Worm (Caenorhabditis elegans) whole organism, young adult: Measurements from ENCODE around the gene F59A6.10.

ENCODE experiments used
- B0261.1 ChIP-seq: sonication (generic microtip); optimal IDR thresholded peaks from 2 replicates; lab custom pipeline; 2016; ENCODE audit warnings: mild to moderate bottlenecking, missing genetic modification characterization, moderate library complexity, missing compliant biosample characterization
- T07F8.4 ChIP-seq: sonication (generic microtip); optimal IDR thresholded peaks from 2 replicates; lab custom pipeline; 2016; ENCODE audit warnings: mild to moderate bottlenecking, missing genetic modification characterization, moderate library complexity, missing compliant biosample characterization
- cebp-2 ChIP-seq: fragments of 200-800 bp; sonication (Bioruptor generic); IDR thresholded peaks from 2 replicates; pipeline ENCODE4 v1.3.6; 2022; ENCODE audit warnings: missing genetic modification characterization, missing compliant biosample characterization
- ets-4 ChIP-seq: fragments of 200-800 bp; sonication (Bioruptor generic); optimal IDR thresholded peaks from 2 replicates; lab custom pipeline; 2018; ENCODE audit warnings: mild to moderate bottlenecking, missing genetic modification characterization, missing compliant biosample characterization
- lin-35 ChIP-seq, 3 experiments: fragments of 150-350 bp in 2 of 3; sonication (generic microtip) in 1 of 3; optimal IDR thresholded peaks; 2 replicates each; lab custom pipeline; 2014 to 2018; ENCODE audit warnings: missing biosample characterization in 3 of 3, missing genetic modification characterization in 3 of 3, missing genetic modification reagents in 3 of 3
- repo-1 ChIP-seq: sonication (generic microtip); optimal IDR thresholded peaks from 2 replicates; lab custom pipeline; 2017; ENCODE audit warnings: mild to moderate bottlenecking, missing genetic modification characterization, missing compliant biosample characterization
- unc-130 ChIP-seq: sonication (generic microtip); optimal IDR thresholded peaks from 2 replicates; lab custom pipeline; 2016; ENCODE audit warnings: missing genetic modification reagents, missing genetic modification characterization, missing compliant biosample characterization

DNA sequence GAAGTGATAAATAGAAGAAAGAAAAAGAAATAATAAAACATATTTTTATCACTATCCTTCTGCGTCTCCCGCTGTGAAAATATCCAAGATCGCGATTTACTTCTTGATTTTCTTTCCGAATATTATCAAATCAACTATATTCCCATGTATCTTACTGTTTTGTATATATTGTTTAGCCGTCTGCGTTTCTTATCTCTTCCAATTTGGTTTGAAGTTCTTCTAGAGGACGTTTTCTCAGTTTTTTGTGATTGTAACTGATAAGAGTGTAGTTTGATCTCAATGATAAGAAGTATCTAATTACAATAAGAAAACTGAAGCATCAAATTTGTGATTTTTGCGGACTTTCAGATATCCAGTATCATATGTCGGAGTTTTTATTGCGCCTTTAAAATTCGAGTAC is 43.1 kb upstream of the F59A6.10 start:
- TF ChIP-seq ets-4 (no peak), repo-1 (tag; lab: Kevin White, UChicago) (no peak), lin-35 (GFP tag; optimal IDR thresholded peaks at IDR 0.05; lab: Kevin White, UChicago) (no peak), unc-130 (GFP tag; lab: Kevin White, UChicago) (no peak), T07F8.4 (tag; lab: Kevin White, UChicago) (no peak), B0261.1 (tag; lab: Kevin White, UChicago) (no peak), cebp-2 (no peak)
